Worm (Caenorhabditis elegans) whole organism, mixed stage, embryonic: Measurements from ENCODE around the gene F10E9.2.
A peak's percentile ranks its signal among the peaks of the same experiment; 100 is the strongest.

Experiments
- M03D4.4 ChIP-seq: sonication (generic microtip); optimal IDR thresholded peaks from 2 replicates; lab custom pipeline; 2017; ENCODE audit warnings: mild to moderate bottlenecking, missing genetic modification characterization, missing compliant biosample characterization
- bed-3 ChIP-seq: fragments of 200-800 bp; sonication (Bioruptor generic); optimal IDR thresholded peaks from 3 replicates; lab custom pipeline; 2018; ENCODE audit warnings: mild to moderate bottlenecking, missing genetic modification characterization, moderate library complexity, missing compliant biosample characterization
- blmp-1 ChIP-seq: fragments of 150-350 bp; optimal IDR thresholded peaks from 2 replicates; lab custom pipeline; 2014; ENCODE audit warnings: missing biosample characterization, missing genetic modification characterization
- ceh-39 ChIP-seq: fragments of 150-350 bp; optimal IDR thresholded peaks from 2 replicates; lab custom pipeline; 2014; ENCODE audit warnings: missing biosample characterization, missing genetic modification characterization
- ceh-43 ChIP-seq: fragments of 200-800 bp; sonication (Bioruptor generic); optimal IDR thresholded peaks from 2 replicates; lab custom pipeline; 2018; ENCODE audit warnings: mild to moderate bottlenecking, missing genetic modification characterization, moderate library complexity, missing compliant biosample characterization
- ces-1 ChIP-seq: fragments of 150-350 bp; optimal IDR thresholded peaks from 2 replicates; lab custom pipeline; 2014; ENCODE audit warnings: missing biosample characterization, missing genetic modification reagents, missing genetic modification characterization
- cnd-1 ChIP-seq: fragments of 200-800 bp; sonication (Bioruptor generic); optimal IDR thresholded peaks from 2 replicates; lab custom pipeline; 2018; ENCODE audit warnings: mild to moderate bottlenecking, missing genetic modification characterization, missing compliant biosample characterization
- drap-1 ChIP-seq: fragments of 200-800 bp; sonication (Bioruptor generic); optimal IDR thresholded peaks from 3 replicates; lab custom pipeline; 2018; ENCODE audit warnings: mild to moderate bottlenecking, missing genetic modification characterization, missing compliant biosample characterization
- elt-1 ChIP-seq: sonication (generic microtip); optimal IDR thresholded peaks from 2 replicates; lab custom pipeline; 2017; ENCODE audit warnings: missing genetic modification characterization, mild to moderate bottlenecking, missing compliant biosample characterization, antibody characterized with exemption, moderate library complexity, borderline replicate concordance; ENCODE audit not compliant: insufficient read depth
- elt-3 ChIP-seq: fragments of 150-350 bp; optimal IDR thresholded peaks from 2 replicates; lab custom pipeline; 2014; ENCODE audit warnings: missing biosample characterization, missing genetic modification characterization
- flh-1 ChIP-seq: fragments of 200-800 bp; sonication (Bioruptor generic); optimal IDR thresholded peaks from 2 replicates; lab custom pipeline; 2018; ENCODE audit warnings: mild to moderate bottlenecking, missing genetic modification characterization, moderate library complexity, missing compliant biosample characterization
- ham-2 ChIP-seq: fragments of 200-800 bp; sonication (Bioruptor generic); optimal IDR thresholded peaks from 2 replicates; lab custom pipeline; 2018; ENCODE audit warnings: mild to moderate bottlenecking, missing genetic modification characterization, missing compliant biosample characterization
- hlh-1 ChIP-seq: fragments of 150-350 bp; optimal IDR thresholded peaks from 2 replicates; lab custom pipeline; 2014; ENCODE audit warnings: missing biosample characterization, missing genetic modification reagents, missing genetic modification characterization
- lin-13 ChIP-seq: fragments of 150-350 bp; optimal IDR thresholded peaks from 2 replicates; lab custom pipeline; 2014; ENCODE audit warnings: missing biosample characterization, missing genetic modification characterization
- lin-32 ChIP-seq: fragments of 200-800 bp; sonication (Bioruptor generic); optimal IDR thresholded peaks from 2 replicates; lab custom pipeline; 2018; ENCODE audit warnings: mild to moderate bottlenecking, missing genetic modification characterization, missing compliant biosample characterization
- lsy-2 ChIP-seq: fragments of 150-350 bp; optimal IDR thresholded peaks from 2 replicates; lab custom pipeline; 2014; ENCODE audit warnings: missing biosample characterization, missing genetic modification characterization
- mab-5 ChIP-seq: fragments of 150-350 bp; optimal IDR thresholded peaks from 2 replicates; lab custom pipeline; 2014; ENCODE audit warnings: missing biosample characterization, missing genetic modification characterization
- mep-1 ChIP-seq: fragments of 150-350 bp; optimal IDR thresholded peaks from 2 replicates; lab custom pipeline; 2017; ENCODE audit warnings: missing biosample characterization, missing genetic modification reagents, missing genetic modification characterization, inconsistent platforms
- mls-2 ChIP-seq: sonication (generic microtip); optimal IDR thresholded peaks from 2 replicates; lab custom pipeline; 2016; ENCODE audit warnings: mild to moderate bottlenecking, missing genetic modification characterization, moderate library complexity, missing compliant biosample characterization
- nhr-12 ChIP-seq: fragments of 150-350 bp; optimal IDR thresholded peaks from 2 replicates; lab custom pipeline; 2014; ENCODE audit warnings: missing biosample characterization, missing genetic modification characterization
- nhr-2 ChIP-seq: fragments of 150-350 bp; optimal IDR thresholded peaks from 2 replicates; lab custom pipeline; 2014; ENCODE audit warnings: missing biosample characterization, missing genetic modification characterization
- nhr-237 ChIP-seq: fragments of 150-350 bp; optimal IDR thresholded peaks from 2 replicates; lab custom pipeline; 2014; ENCODE audit warnings: missing biosample characterization, missing genetic modification characterization
- nhr-28 ChIP-seq: fragments of 150-350 bp; optimal IDR thresholded peaks from 2 replicates; lab custom pipeline; 2014; ENCODE audit warnings: missing biosample characterization, missing genetic modification characterization
- nhr-76 ChIP-seq: sonication (generic microtip); optimal IDR thresholded peaks from 2 replicates; lab custom pipeline; 2017; ENCODE audit warnings: missing biosample characterization, missing genetic modification characterization
- pha-4 ChIP-seq: fragments of 150-350 bp; optimal IDR thresholded peaks from 2 replicates; lab custom pipeline; 2018; ENCODE audit warnings: missing biosample characterization, missing genetic modification reagents, missing genetic modification characterization
- sem-2 ChIP-seq: fragments of 200-800 bp; sonication (Bioruptor generic); optimal IDR thresholded peaks from 2 replicates; lab custom pipeline; 2018; ENCODE audit warnings: mild to moderate bottlenecking, missing genetic modification characterization, missing compliant biosample characterization
- snpc-4 ChIP-seq: fragments of 150-350 bp; optimal IDR thresholded peaks from 2 replicates; lab custom pipeline; 2014; ENCODE audit warnings: missing biosample characterization, missing genetic modification characterization
- tbx-8 ChIP-seq: fragments of 200-800 bp; sonication (Bioruptor generic); optimal IDR thresholded peaks from 2 replicates; lab custom pipeline; 2018; ENCODE audit warnings: mild to moderate bottlenecking, missing genetic modification characterization, moderate library complexity, missing compliant biosample characterization
- unc-120 ChIP-seq: sonication (generic microtip); optimal IDR thresholded peaks from 2 replicates; lab custom pipeline; 2017; ENCODE audit warnings: missing genetic modification characterization, missing compliant biosample characterization; ENCODE audit not compliant: poor library complexity, severe bottlenecking
- unc-39 ChIP-seq: fragments of 150-350 bp; optimal IDR thresholded peaks from 2 replicates; lab custom pipeline; 2014; ENCODE audit warnings: missing biosample characterization, missing genetic modification characterization
- unc-62 ChIP-seq: fragments of 150-350 bp; optimal IDR thresholded peaks from 2 replicates; lab custom pipeline; 2014; ENCODE audit warnings: missing biosample characterization, missing genetic modification reagents, missing genetic modification characterization
- zip-8 ChIP-seq: fragments of 150-350 bp; optimal IDR thresholded peaks from 2 replicates; lab custom pipeline; 2014; ENCODE audit warnings: missing biosample characterization, missing genetic modification characterization
- ztf-11 ChIP-seq: fragments of 150-350 bp; optimal IDR thresholded peaks from 2 replicates; lab custom pipeline; 2014; ENCODE audit warnings: missing biosample characterization, missing genetic modification characterization

Gene F10E9.2

DNA sequence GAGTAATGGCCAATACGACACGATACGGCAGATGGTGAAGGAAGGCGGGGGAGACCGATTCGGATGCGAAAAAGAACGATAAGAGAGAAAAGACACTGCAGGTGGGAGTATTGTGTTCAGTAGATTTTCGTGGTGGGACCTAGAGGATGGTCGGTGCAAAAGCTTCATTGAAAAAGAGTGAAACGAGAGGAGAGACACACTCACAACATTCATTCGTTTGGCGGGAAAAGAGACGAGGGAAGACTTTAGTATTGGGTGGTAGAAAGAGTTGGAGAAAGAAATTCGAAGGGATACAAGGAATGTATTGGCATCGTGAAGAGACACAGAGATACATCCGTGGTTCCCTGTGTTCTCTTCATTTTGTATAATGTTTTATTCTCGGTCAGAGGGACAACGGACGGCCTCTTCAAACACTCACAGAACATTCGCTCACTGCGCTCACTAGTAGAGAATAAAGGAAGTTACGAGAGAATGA is 44.0 kb downstream of the F10E9.2 start:
- peak; percentile 64 for TF ChIP-seq unc-120 (tag; lab: Kevin White, UChicago)
- peak; percentile 47 for TF ChIP-seq lin-32 (GFP tag; lab: Kevin White, UChicago)
- peak; percentile 28 for TF ChIP-seq nhr-237 (tag; lab: Kevin White, UChicago)
- peak; percentile 70 for TF ChIP-seq hlh-1 (tag; lab: Kevin White, UChicago)
- no peak for TF ChIP-seq elt-3 (tag; lab: Kevin White, UChicago)
- TF ChIP-seq ham-2 (GFP tag; lab: Kevin White, UChicago): no peak
- TF ChIP-seq unc-62: peak; percentile 71
- peak; percentile 62 for TF ChIP-seq mls-2 (tag; lab: Kevin White, UChicago)
- TF ChIP-seq bed-3: no peak
- TF ChIP-seq lsy-2: peak; percentile 35
- TF ChIP-seq M03D4.4 (tag; lab: Kevin White, UChicago): peak; percentile 31
- peak; percentile 48 for TF ChIP-seq mep-1 (tag; lab: Kevin White, UChicago)
- TF ChIP-seq lin-13 (tag; lab: Kevin White, UChicago): no peak
- TF ChIP-seq nhr-2 (tag; lab: Kevin White, UChicago): no peak
- no peak for TF ChIP-seq elt-1 (tag; lab: Kevin White, UChicago)
- peak; percentile 33 for TF ChIP-seq pha-4 (tag; lab: Kevin White, UChicago)
- no peak for TF ChIP-seq nhr-28 (tag; lab: Kevin White, UChicago)
- TF ChIP-seq ceh-39 (tag; lab: Kevin White, UChicago): no peak
- no peak for TF ChIP-seq unc-39 (tag; lab: Kevin White, UChicago)
- peak; percentile 68 for TF ChIP-seq ces-1 (GFP tag; lab: Kevin White, UChicago)
- peak; percentile 78 for TF ChIP-seq cnd-1

ce11 chrIII:8358213-8358672 is 45.8 kb downstream of the F10E9.2 start, which contains the start of the genes R05D3.8 and rfp-1:
Gene R05D3.8, minus strand, starts transcription at chrIII:8358327.
Gene rfp-1, plus strand, starts transcription at chrIII:8358622.
- no peak for TF ChIP-seq ztf-11 (tag; lab: Kevin White, UChicago)
- peak; percentile 13 for TF ChIP-seq nhr-28 (tag; lab: Kevin White, UChicago)
- TF ChIP-seq mep-1 (tag; lab: Kevin White, UChicago): peak; percentile 83
- peak; percentile 43 for TF ChIP-seq hlh-1 (tag; lab: Kevin White, UChicago)
- no peak for TF ChIP-seq lin-13 (tag; lab: Kevin White, UChicago)
- no peak for TF ChIP-seq M03D4.4 (tag; lab: Kevin White, UChicago)
- peak; percentile 23 for TF ChIP-seq nhr-2 (tag; lab: Kevin White, UChicago)
- TF ChIP-seq nhr-12 (tag; lab: Kevin White, UChicago): peak; percentile 11
- TF ChIP-seq sem-2 (GFP tag; lab: Kevin White, UChicago): no peak
- no peak for TF ChIP-seq ham-2 (GFP tag; lab: Kevin White, UChicago)
- no peak for TF ChIP-seq flh-1 (GFP tag; lab: Kevin White, UChicago)
- TF ChIP-seq pha-4 (tag; lab: Kevin White, UChicago): peak; percentile 51
- TF ChIP-seq blmp-1 (tag; lab: Kevin White, UChicago): no peak
- peak; percentile 96 for TF ChIP-seq lsy-2
- no peak for TF ChIP-seq elt-3 (tag; lab: Kevin White, UChicago)
- TF ChIP-seq zip-8 (tag; lab: Kevin White, UChicago): no peak
- TF ChIP-seq ces-1 (GFP tag; lab: Kevin White, UChicago): peak; percentile 65
- TF ChIP-seq nhr-237 (tag; lab: Kevin White, UChicago): peak; percentile 75
- TF ChIP-seq ceh-43: no peak
- peak; percentile 59 for TF ChIP-seq ceh-39 (tag; lab: Kevin White, UChicago)
- TF ChIP-seq unc-120 (tag; lab: Kevin White, UChicago): peak; percentile 50
- peak; percentile 51 for TF ChIP-seq unc-62

DNA sequence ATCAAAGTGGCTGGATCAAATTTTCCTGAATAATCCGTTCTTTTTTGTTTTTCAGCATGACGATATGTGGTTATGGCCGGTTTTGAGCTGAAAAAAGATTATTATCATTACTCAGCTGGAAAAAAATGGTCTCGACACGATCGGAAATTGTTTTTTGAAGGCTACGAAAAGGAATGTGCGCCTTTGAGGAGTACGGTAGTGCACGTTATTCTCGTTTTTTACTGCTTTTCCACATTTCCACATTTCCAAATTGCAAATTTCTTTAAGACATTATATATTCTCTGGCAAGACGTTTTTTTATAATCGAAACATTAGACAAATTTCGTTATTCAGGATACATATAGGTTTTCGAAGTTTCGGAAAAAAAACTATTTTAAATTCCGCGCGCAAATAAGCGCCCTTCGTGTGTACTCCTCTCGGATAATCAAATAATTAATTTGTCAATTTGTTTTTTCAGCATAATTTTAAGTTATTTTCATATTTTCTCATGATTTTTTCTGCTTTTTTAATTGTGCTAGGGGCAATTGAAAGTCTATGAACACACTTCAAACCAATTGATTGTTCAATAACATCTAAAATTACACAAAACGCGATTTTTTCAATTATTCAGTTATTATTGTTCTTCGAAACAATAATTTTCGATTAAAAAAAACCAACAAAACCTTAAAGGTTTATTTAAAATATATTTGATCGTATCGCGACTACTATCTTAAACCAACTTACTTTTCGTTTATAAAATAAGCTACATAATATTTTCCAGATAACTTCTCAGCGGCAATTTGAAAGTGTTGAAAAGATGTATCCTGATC is 51.0 kb downstream of the F10E9.2 start, which contains the start of gene R05D3.3:
Gene R05D3.3 (plus strand): TSS at position 759 of the 809 bp plus-strand sequence.
- TF ChIP-seq elt-1 (tag; lab: Kevin White, UChicago) (no peak), lsy-2 (no peak), nhr-76 (tag; lab: Kevin White, UChicago) (no peak), lin-32 (GFP tag; lab: Kevin White, UChicago) (no peak), unc-62 (no peak), nhr-28 (tag; lab: Kevin White, UChicago) (no peak), snpc-4 (tag; lab: Kevin White, UChicago) (no peak), tbx-8 (no peak), ztf-11 (tag; lab: Kevin White, UChicago) (no peak), drap-1 (no peak), nhr-12 (tag; lab: Kevin White, UChicago) (no peak), lin-13 (tag; lab: Kevin White, UChicago) (no peak), mab-5 (tag; lab: Kevin White, UChicago) (no peak), elt-3 (tag; lab: Kevin White, UChicago) (no peak), blmp-1 (tag; lab: Kevin White, UChicago) (no peak), flh-1 (GFP tag; lab: Kevin White, UChicago) (no peak), ces-1 (GFP tag; lab: Kevin White, UChicago) (no peak)
